ENCODE assay signal across 3 worm cellular contexts in genomic region chrII:4851594-4852106, ce11.
TF ChIP-seq lines count a peak whose summit lies in the region.

Gene dnj-9, plus strand, starts transcription at chrII:4852056.

TF ChIP-seq in whole organism, L1 larva, 84 proteins besides CTCF, POLR2A, EP300 and RAD21 (continued from another document and continues in another):
- TF ChIP-seq nhr-71 (tag; optimal IDR thresholded peaks at IDR 0.05; lab: Kevin White, UChicago) (peak; percentile 98), unc-30 (tag; optimal IDR thresholded peaks at IDR 0.05; lab: Kevin White, UChicago) (peak; percentile 57), ceh-90 (tag; optimal IDR thresholded peaks at IDR 0.05; lab: Kevin White, UChicago) (peak; percentile 57), C04F5.9 (tag; optimal IDR thresholded peaks at IDR 0.05; lab: Kevin White, UChicago) (peak; percentile 93), lsy-2 (tag; optimal IDR thresholded peaks at IDR 0.05; lab: Kevin White, UChicago) (peak; percentile 95 to 96), lin-13 (GFP tag; optimal IDR thresholded peaks at IDR 0.05; lab: Kevin White, UChicago) (peak; percentile 93), ets-5 (GFP tag; IDR thresholded peaks at IDR 0.05; lab: Robert Waterston, UW) (no peak), fos-1 (tag; optimal IDR thresholded peaks at IDR 0.05; lab: Kevin White, UChicago) (peak; percentile 90), grh-1 (GFP tag; IDR thresholded peaks at IDR 0.05; lab: Robert Waterston, UW) (peak; percentile 95), F16B12.6 (tag; optimal IDR thresholded peaks at IDR 0.05; lab: Kevin White, UChicago) (peak; percentile 72), nhr-28 (tag; optimal IDR thresholded peaks at IDR 0.05; lab: Kevin White, UChicago) (peak; percentile 44), unc-98 (GFP tag; IDR thresholded peaks at IDR 0.05; lab: Robert Waterston, UW) (peak; percentile 70), lin-15B (tag; optimal IDR thresholded peaks at IDR 0.05; lab: Kevin White, UChicago) (peak; percentile 91), tlp-1 (tag; optimal IDR thresholded peaks at IDR 0.05; lab: Kevin White, UChicago) (no peak), fkh-8 (tag; optimal IDR thresholded peaks at IDR 0.05; lab: Kevin White, UChicago) (peak; percentile 92), lin-14 (GFP tag; optimal IDR thresholded peaks at IDR 0.05; lab: Kevin White, UChicago) (peak; percentile 96), elt-2 (tag; optimal IDR thresholded peaks at IDR 0.05; lab: Kevin White, UChicago) (peak; percentile 98), sup-37 (GFP tag; optimal IDR thresholded peaks at IDR 0.05; lab: Kevin White, UChicago) (peak; percentile 86), hpl-2 (GFP tag; optimal IDR thresholded peaks at IDR 0.05; lab: Kevin White, UChicago) (peak; percentile 29), ceh-8 (GFP tag; optimal IDR thresholded peaks at IDR 0.05; lab: Kevin White, UChicago) (peak; percentile 93), lin-39 (tag; optimal IDR thresholded peaks at IDR 0.05; lab: Kevin White, UChicago) (peak; percentile 97), fkh-10 (GFP tag; optimal IDR thresholded peaks at IDR 0.05; lab: Kevin White, UChicago) (peak; percentile 86), ces-1 (GFP tag; optimal IDR thresholded peaks at IDR 0.05; lab: Kevin White, UChicago) (no peak), mep-1 (tag; optimal IDR thresholded peaks at IDR 0.05; lab: Kevin White, UChicago) (peak; percentile 99), egl-13 (tag; optimal IDR thresholded peaks at IDR 0.05; lab: Kevin White, UChicago) (peak; percentile 92), xbp-1 (tag; optimal IDR thresholded peaks at IDR 0.05; lab: Kevin White, UChicago) (peak; percentile 96), pax-3 (tag; optimal IDR thresholded peaks at IDR 0.05; lab: Kevin White, UChicago) (peak; percentile 86), vab-15 (tag; optimal IDR thresholded peaks at IDR 0.05; lab: Kevin White, UChicago) (peak; percentile 45), ztf-4 (tag; optimal IDR thresholded peaks at IDR 0.05; lab: Kevin White, UChicago) (peak; percentile 84), sox-4 (tag; optimal IDR thresholded peaks at IDR 0.05; lab: Kevin White, UChicago) (peak; percentile 93), jun-1 (tag; optimal IDR thresholded peaks at IDR 0.05; lab: Kevin White, UChicago) (peak; percentile 92), ceh-82 (tag; optimal IDR thresholded peaks at IDR 0.05; lab: Kevin White, UChicago) (peak; percentile 95 to 96 (median 96)), efl-1 (optimal IDR thresholded peaks at IDR 0.05; lab: Kevin White, UChicago) (peak; percentile 91 to 99), efl-1 (GFP tag; optimal IDR thresholded peaks at IDR 0.05 in 1 of 2; lab: Kevin White, UChicago) (peak; percentile 99 to 100), aha-1 (tag; optimal IDR thresholded peaks at IDR 0.05; lab: Kevin White, UChicago) (peak; percentile 90), blmp-1 (tag; optimal IDR thresholded peaks at IDR 0.05; lab: Kevin White, UChicago) (peak; percentile 85), ztf-11 (tag; optimal IDR thresholded peaks at IDR 0.05; lab: Kevin White, UChicago) (peak in 1 of 2 experiments; percentile 90), rnt-1 (tag; optimal IDR thresholded peaks at IDR 0.05; lab: Kevin White, UChicago) (peak; percentile 98), efl-3 (GFP tag; optimal IDR thresholded peaks at IDR 0.05; lab: Kevin White, UChicago) (peak; percentile 51), nhr-84 (tag; optimal IDR thresholded peaks at IDR 0.05; lab: Kevin White, UChicago) (no peak), mef-2 (tag; optimal IDR thresholded peaks at IDR 0.05; lab: Kevin White, UChicago) (peak; percentile 44), ama-1 (optimal IDR thresholded peaks at IDR 0.05; lab: Kevin White, UChicago) (peak; percentile 87), dpl-1 (GFP tag; optimal IDR thresholded peaks at IDR 0.05; lab: Kevin White, UChicago) (peak; percentile 99), unc-62 (GFP tag; optimal IDR thresholded peaks at IDR 0.05; lab: Kevin White, UChicago) (no peak)

TF ChIP-seq in whole organism, L3 larva, 47 proteins besides CTCF, POLR2A, EP300 and RAD21 (continued from another document):
- no peak for TF ChIP-seq nhr-237 (tag; optimal IDR thresholded peaks at IDR 0.05; lab: Kevin White, UChicago)
- TF ChIP-seq nhr-77 (tag; optimal IDR thresholded peaks at IDR 0.05; lab: Kevin White, UChicago): peak; percentile 29
- TF ChIP-seq lin-15B (tag; optimal IDR thresholded peaks at IDR 0.05; lab: Kevin White, UChicago): peak; percentile 91
- TF ChIP-seq ztf-4 (tag; optimal IDR thresholded peaks at IDR 0.05; lab: Kevin White, UChicago): peak; percentile 63
- no peak for TF ChIP-seq nhr-28 (tag; optimal IDR thresholded peaks at IDR 0.05; lab: Kevin White, UChicago)
- peak; percentile 93 for TF ChIP-seq nhr-25 (tag; optimal IDR thresholded peaks at IDR 0.05; lab: Kevin White, UChicago)
- no peak for TF ChIP-seq nhr-12 (tag; optimal IDR thresholded peaks at IDR 0.05; lab: Kevin White, UChicago)
- TF ChIP-seq elt-3 (tag; optimal IDR thresholded peaks at IDR 0.05; lab: Kevin White, UChicago): no peak
- TF ChIP-seq zag-1 (tag; optimal IDR thresholded peaks at IDR 0.05; lab: Kevin White, UChicago): peak; percentile 40
- no peak for TF ChIP-seq nhr-76 (tag; optimal IDR thresholded peaks at IDR 0.05; lab: Kevin White, UChicago)
- peak; percentile 93 for TF ChIP-seq nfya-1 (tag; optimal IDR thresholded peaks at IDR 0.05; lab: Kevin White, UChicago; ENCODE audit: insufficient read depth)
- TF ChIP-seq R02D3.7 (tag; optimal IDR thresholded peaks at IDR 0.05; lab: Kevin White, UChicago): peak; percentile 86
- TF ChIP-seq unc-62 (GFP tag; optimal IDR thresholded peaks at IDR 0.05; lab: Kevin White, UChicago): peak; percentile 40
- TF ChIP-seq pha-4 (tag; optimal IDR thresholded peaks at IDR 0.05; lab: Kevin White, UChicago): peak; percentile 97
- peak; percentile 94 for TF ChIP-seq jun-1 (tag; optimal IDR thresholded peaks at IDR 0.05; lab: Kevin White, UChicago)
- peak; percentile 58 for TF ChIP-seq nhr-11 (tag; optimal IDR thresholded peaks at IDR 0.05; lab: Kevin White, UChicago)
- no peak for TF ChIP-seq nhr-67 (tag; optimal IDR thresholded peaks at IDR 0.05; lab: Kevin White, UChicago)
- no peak for TF ChIP-seq sea-2 (GFP tag; optimal IDR thresholded peaks at IDR 0.05; lab: Kevin White, UChicago)
- TF ChIP-seq daf-12 (tag; optimal IDR thresholded peaks at IDR 0.05; lab: Kevin White, UChicago): peak; percentile 17
- peak; percentile 93 for TF ChIP-seq lsy-12 (tag; optimal IDR thresholded peaks at IDR 0.05; lab: Kevin White, UChicago)
- no peak for TF ChIP-seq ceh-16 (tag; optimal IDR thresholded peaks at IDR 0.05; lab: Kevin White, UChicago)
- peak; percentile 84 for TF ChIP-seq ceh-28 (tag; optimal IDR thresholded peaks at IDR 0.05; lab: Kevin White, UChicago)
- TF ChIP-seq fkh-10 (GFP tag; optimal IDR thresholded peaks at IDR 0.05; lab: Kevin White, UChicago): peak; percentile 77
- peak; percentile 91 for TF ChIP-seq elt-2 (tag; optimal IDR thresholded peaks at IDR 0.05; lab: Kevin White, UChicago)
- peak; percentile 94 for TF ChIP-seq tbx-2 (tag; optimal IDR thresholded peaks at IDR 0.05; lab: Kevin White, UChicago)
- peak; percentile 84 for TF ChIP-seq egl-5 (tag; optimal IDR thresholded peaks at IDR 0.05; lab: Kevin White, UChicago)
- TF ChIP-seq fos-1 (tag; optimal IDR thresholded peaks at IDR 0.05; lab: Kevin White, UChicago): peak; percentile 29
- peak; percentile 75 for TF ChIP-seq ama-1 (optimal IDR thresholded peaks at IDR 0.05; lab: Kevin White, UChicago)

TF ChIP-seq in whole organism, young adult, 124 proteins besides CTCF, POLR2A, EP300 and RAD21 (continued from another document and continues in another):
- peak; percentile 92 for TF ChIP-seq F23B12.7 (tag; optimal IDR thresholded peaks at IDR 0.05; lab: Kevin White, UChicago; ENCODE audit: insufficient read depth)
- TF ChIP-seq somi-1 (GFP tag; optimal IDR thresholded peaks at IDR 0.05; lab: Kevin White, UChicago): peak; percentile 53
- no peak for TF ChIP-seq bed-1 (GFP tag; IDR thresholded peaks at IDR 0.05; lab: Robert Waterston, UW)
- peak; percentile 82 for TF ChIP-seq lsl-1 (GFP tag; optimal IDR thresholded peaks at IDR 0.05; lab: Kevin White, UChicago)
- peak; percentile 32; the same call in 1 of the 2 replicates for TF ChIP-seq B0019.2 (GFP tag; conservative IDR thresholded peaks at IDR 0.05; lab: Robert Waterston, UW)
- peak; percentile 87 for TF ChIP-seq F22D6.2 (tag; optimal IDR thresholded peaks at IDR 0.05; lab: Kevin White, UChicago)
- no peak for TF ChIP-seq ztf-22 (GFP tag; optimal IDR thresholded peaks at IDR 0.05; lab: Kevin White, UChicago)
- TF ChIP-seq cebp-1 (GFP tag; IDR thresholded peaks at IDR 0.05; lab: Robert Waterston, UW): peak; percentile 54
- peak; percentile 92 for TF ChIP-seq cebp-1 (tag; optimal IDR thresholded peaks at IDR 0.05; lab: Kevin White, UChicago)
- no peak for TF ChIP-seq ceh-58 (GFP tag; IDR thresholded peaks at IDR 0.05; lab: Robert Waterston, UW)
- no peak for TF ChIP-seq rpc-1 (optimal IDR thresholded peaks at IDR 0.05; lab: Kevin White, UChicago)
- TF ChIP-seq rpc-1 (tag; optimal IDR thresholded peaks at IDR 0.05; lab: Kevin White, UChicago): no peak
- TF ChIP-seq atf-7 (tag; optimal IDR thresholded peaks at IDR 0.05; lab: Kevin White, UChicago): peak; percentile 82
- no peak for TF ChIP-seq cebp-2 (GFP tag; IDR thresholded peaks at IDR 0.05; lab: Robert Waterston, UW)
- TF ChIP-seq ceh-79 (tag; optimal IDR thresholded peaks at IDR 0.05; lab: Kevin White, UChicago): no peak
- TF ChIP-seq mes-4 (tag; optimal IDR thresholded peaks at IDR 0.05; lab: Kevin White, UChicago): peak; percentile 34
- 0 out of 2 replicates have a peak, but pooled peaks have one; percentile 11 for TF ChIP-seq Y79H2A.3 (GFP tag; conservative IDR thresholded peaks at IDR 0.05; lab: Robert Waterston, UW)
- TF ChIP-seq unc-130 (GFP tag; optimal IDR thresholded peaks at IDR 0.05; lab: Kevin White, UChicago): peak; percentile 75
- TF ChIP-seq hsf-1 (GFP tag; IDR thresholded peaks at IDR 0.05; lab: Robert Waterston, UW): peak; percentile 88
- TF ChIP-seq nhr-27 (tag; optimal IDR thresholded peaks at IDR 0.05; lab: Kevin White, UChicago): peak; percentile 41
- TF ChIP-seq F10E7.11 (tag; optimal IDR thresholded peaks at IDR 0.05; lab: Kevin White, UChicago): no peak
- TF ChIP-seq him-1 (tag; optimal IDR thresholded peaks at IDR 0.05; lab: Kevin White, UChicago): peak; percentile 81
- TF ChIP-seq D2030.7 (GFP tag; IDR thresholded peaks at IDR 0.05; lab: Robert Waterston, UW): peak; percentile 81
- peak; percentile 84 for TF ChIP-seq ceh-100 (GFP tag; IDR thresholded peaks at IDR 0.05; lab: Robert Waterston, UW)
- peak; percentile 94 for TF ChIP-seq pha-4 (tag; optimal IDR thresholded peaks at IDR 0.05; lab: Kevin White, UChicago)
- no peak for TF ChIP-seq zim-3 (tag; optimal IDR thresholded peaks at IDR 0.05; lab: Kevin White, UChicago)
- peak; percentile 15 for TF ChIP-seq B0261.1 (tag; optimal IDR thresholded peaks at IDR 0.05; lab: Kevin White, UChicago)
- TF ChIP-seq F33H1.4 (GFP tag; IDR thresholded peaks at IDR 0.05; lab: Robert Waterston, UW): peak; percentile 84
- no peak for TF ChIP-seq unc-62 (GFP tag; optimal IDR thresholded peaks at IDR 0.05; lab: Kevin White, UChicago)
- peak; percentile 97 for TF ChIP-seq lin-40 (tag; optimal IDR thresholded peaks at IDR 0.05; lab: Kevin White, UChicago)
- peak; percentile 91 for TF ChIP-seq efl-1 (GFP tag; optimal IDR thresholded peaks at IDR 0.05; lab: Kevin White, UChicago)
- TF ChIP-seq C06A6.2 (GFP tag; conservative IDR thresholded peaks at IDR 0.05; lab: Robert Waterston, UW): peak; percentile 91
- peak; percentile 95 for TF ChIP-seq nfyb-1 (GFP tag; IDR thresholded peaks at IDR 0.05; lab: Robert Waterston, UW)
- TF ChIP-seq Y56A3A.18 (GFP tag; IDR thresholded peaks at IDR 0.05; lab: Robert Waterston, UW): peak; percentile 95
- peak in 1 of 2 experiments; percentile 21 for TF ChIP-seq rec-8 (tag; optimal IDR thresholded peaks at IDR 0.05; lab: Kevin White, UChicago)
- peak; percentile 94 for TF ChIP-seq snpc-3.4 (tag; optimal IDR thresholded peaks at IDR 0.05; lab: Kevin White, UChicago)
- TF ChIP-seq lin-26 (GFP tag; IDR thresholded peaks at IDR 0.05; lab: Robert Waterston, UW): peak; percentile 40; the same call in 1 of the 2 replicates
- no peak for TF ChIP-seq hlh-12 (tag; optimal IDR thresholded peaks at IDR 0.05; lab: Kevin White, UChicago)
- 0 out of 2 replicates have a peak, but pooled peaks have one; percentile 41 for TF ChIP-seq ztf-25 (GFP tag; IDR thresholded peaks at IDR 0.05; lab: Robert Waterston, UW)
- peak; percentile 78 for TF ChIP-seq lir-1 (GFP tag; conservative IDR thresholded peaks at IDR 0.05; lab: Robert Waterston, UW)
- peak; percentile 74 for TF ChIP-seq snpc-4 (GFP tag; optimal IDR thresholded peaks at IDR 0.05; lab: Kevin White, UChicago)
- peak in 3 of 4 experiments; percentile 82 to 86 (median 84) for TF ChIP-seq snpc-4 (tag; optimal IDR thresholded peaks at IDR 0.05; lab: Kevin White, UChicago)
- peak; percentile 97 for TF ChIP-seq dpl-1 (GFP tag; optimal IDR thresholded peaks at IDR 0.05; lab: Kevin White, UChicago)
- peak; percentile 88 for TF ChIP-seq C17E4.6 (GFP tag; IDR thresholded peaks at IDR 0.05; lab: Robert Waterston, UW)
- TF ChIP-seq tbx-9 (tag; optimal IDR thresholded peaks at IDR 0.05; lab: Kevin White, UChicago; ENCODE audit: borderline replicate concordance): no peak
- TF ChIP-seq F39B2.1 (GFP tag; IDR thresholded peaks at IDR 0.05; lab: Robert Waterston, UW): peak; percentile 75
- peak; percentile 82; the same call in 1 of the 2 replicates for TF ChIP-seq egl-44 (GFP tag; IDR thresholded peaks at IDR 0.05; lab: Robert Waterston, UW)
- TF ChIP-seq xnd-1 (tag; optimal IDR thresholded peaks at IDR 0.05; lab: Kevin White, UChicago): peak; percentile 83
- no peak for TF ChIP-seq nhr-120 (GFP tag; IDR thresholded peaks at IDR 0.05; lab: Robert Waterston, UW)
- TF ChIP-seq repo-1 (tag; optimal IDR thresholded peaks at IDR 0.05; lab: Kevin White, UChicago): peak; percentile 94
- TF ChIP-seq F49E8.2 (tag; optimal IDR thresholded peaks at IDR 0.05; lab: Kevin White, UChicago; ENCODE audit: insufficient read depth): peak; percentile 71
- peak; percentile 37; the same call in 1 of the 2 replicates for TF ChIP-seq Y67H2A.10 (GFP tag; conservative IDR thresholded peaks at IDR 0.05; lab: Robert Waterston, UW)
- peak; percentile 99 for TF ChIP-seq lin-54 (GFP tag; optimal IDR thresholded peaks at IDR 0.05; lab: Kevin White, UChicago)
- TF ChIP-seq gei-17 (GFP tag; optimal IDR thresholded peaks at IDR 0.05; lab: Kevin White, UChicago): peak; percentile 87
- TF ChIP-seq die-1 (tag; optimal IDR thresholded peaks at IDR 0.05; lab: Kevin White, UChicago): peak; percentile 53
- TF ChIP-seq Y95B8A.8 (GFP tag; IDR thresholded peaks at IDR 0.05; lab: Robert Waterston, UW): peak; percentile 77; the same call in 1 of the 2 replicates
- TF ChIP-seq lsy-27 (tag; optimal IDR thresholded peaks at IDR 0.05; lab: Kevin White, UChicago; ENCODE audit: borderline replicate concordance, insufficient read depth): no peak
- no peak for TF ChIP-seq F55B11.4 (tag; optimal IDR thresholded peaks at IDR 0.05; lab: Kevin White, UChicago; ENCODE audit: borderline replicate concordance, insufficient read depth)
- peak; percentile 95 for TF ChIP-seq attf-5 (GFP tag; optimal IDR thresholded peaks at IDR 0.05; lab: Kevin White, UChicago)
- TF ChIP-seq nhr-179 (tag; optimal IDR thresholded peaks at IDR 0.05; lab: Kevin White, UChicago): no peak
- TF ChIP-seq ekl-4 (GFP tag; IDR thresholded peaks at IDR 0.05; lab: Robert Waterston, UW): peak; percentile 96
- peak; percentile 66 for TF ChIP-seq athp-1 (tag; optimal IDR thresholded peaks at IDR 0.05; lab: Kevin White, UChicago)
- TF ChIP-seq T26A5.8 (tag; optimal IDR thresholded peaks at IDR 0.05; lab: Kevin White, UChicago): no peak
- TF ChIP-seq ccch-3 (GFP tag; optimal IDR thresholded peaks at IDR 0.05; lab: Kevin White, UChicago): no peak
- TF ChIP-seq hmg-1.2 (GFP tag; IDR thresholded peaks at IDR 0.05; lab: Robert Waterston, UW): peak; percentile 73
- peak; percentile 81 for TF ChIP-seq chd-7 (tag; optimal IDR thresholded peaks at IDR 0.05; lab: Kevin White, UChicago)
- no peak for TF ChIP-seq sptf-2 (GFP tag; optimal IDR thresholded peaks at IDR 0.05; lab: Kevin White, UChicago)
- TF ChIP-seq hmg-20 (GFP tag; IDR thresholded peaks at IDR 0.05; lab: Robert Waterston, UW): peak; percentile 85
